Fruit fly (Drosophila melanogaster) whole organism: Measurements from ENCODE around the gene dpr5.

Source experiments
- CG8478 ChIP-seq: fragments of >200 bp; optimal IDR thresholded peaks from 2 replicates; lab custom pipeline; 2018; ENCODE audit warnings: inconsistent platforms
- Dll ChIP-seq: fragments of >200 bp; optimal IDR thresholded peaks from 2 replicates; lab custom pipeline; 2017
- EcR ChIP-seq, 2 experiments: fragments of >200 bp; optimal IDR thresholded peaks; 2 replicates each; lab custom pipeline; 2017; ENCODE audit warnings: missing biosample characterization in 2 of 2, missing genetic modification characterization in 2 of 2, missing genetic modification reagents in 2 of 2
- pan ChIP-seq: fragments of >200 bp; optimal IDR thresholded peaks from 2 replicates; lab custom pipeline; 2017
- psq ChIP-seq: fragments of >200 bp; optimal IDR thresholded peaks from 2 replicates; lab custom pipeline; 2017
- usp ChIP-seq: fragments of >200 bp; optimal IDR thresholded peaks from 2 replicates; lab custom pipeline; 2017; ENCODE audit warnings: missing biosample characterization, missing genetic modification characterization, mixed read lengths

dm6 chr3R:11544150-11544549 is 44.4 kb downstream of the dpr5 start:
- TF ChIP-seq Dll = no peak
- no peak for TF ChIP-seq psq (lab: Kevin White, UChicago)
- TF ChIP-seq pan (lab: Kevin White, UChicago) = no peak
- TF ChIP-seq EcR (GFP tag; optimal IDR thresholded peaks at IDR 0.05; lab: Kevin White, UChicago) = no peak
- no peak for TF ChIP-seq usp (GFP tag; lab: Kevin White, UChicago)
- no peak for TF ChIP-seq CG8478 (lab: Kevin White, UChicago)
